Fruit fly (Drosophila melanogaster): ENCODE data around the gene RpS17.

The RpS17 gene

DNA sequence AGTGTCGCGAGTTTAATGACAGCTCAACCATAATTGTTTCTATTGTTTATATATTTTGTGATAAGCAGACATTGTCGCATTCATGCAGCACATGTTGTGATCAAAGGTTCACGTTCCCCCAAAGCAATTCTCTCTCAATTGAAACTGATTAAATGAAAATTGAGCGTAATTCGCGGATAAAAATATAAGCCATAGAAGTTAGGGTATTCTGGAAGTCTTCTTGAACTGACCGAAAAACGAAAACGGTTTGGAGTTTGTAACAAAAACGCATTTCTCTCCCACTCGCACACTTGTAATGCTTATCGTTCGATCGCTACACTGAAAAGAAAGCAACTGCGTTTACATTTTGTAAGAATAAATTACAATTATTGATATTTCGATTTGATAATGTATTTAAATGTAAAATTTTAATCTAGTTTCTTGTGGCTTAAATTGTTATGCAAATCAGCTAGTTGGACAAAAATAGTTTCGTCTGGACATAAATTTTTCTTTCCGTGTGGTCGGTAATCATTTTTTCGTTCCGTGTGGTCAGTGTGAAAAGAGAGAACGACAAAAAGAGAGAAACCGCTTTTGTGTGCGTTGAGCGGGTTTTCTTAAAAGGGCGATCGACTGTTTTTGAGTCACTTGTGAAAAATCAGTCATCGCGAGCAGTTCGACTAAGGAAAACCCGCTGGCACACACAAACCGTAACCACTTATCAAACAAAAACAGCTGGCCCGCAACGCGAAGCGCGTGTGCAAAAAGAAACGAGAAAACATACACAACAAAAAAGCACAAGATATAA lies 6.8 kb downstream of the RpS17 start, which contains the start of gene aay (continued):
- peak; percentile 99 for TF ChIP-seq lz (GFP tag; optimal IDR thresholded peaks at IDR 0.05)
- peak; percentile 99 for TF ChIP-seq net (GFP tag; optimal IDR thresholded peaks at IDR 0.05)
- TF ChIP-seq dac (GFP tag; optimal IDR thresholded peaks at IDR 0.05): peak; percentile 93
- peak; percentile 99 for TF ChIP-seq OdsH (GFP tag; optimal IDR thresholded peaks at IDR 0.05)
- TF ChIP-seq Blimp-1 (GFP tag; optimal IDR thresholded peaks at IDR 0.05): peak; percentile 96
- TF ChIP-seq CG6854 (GFP tag; optimal IDR thresholded peaks at IDR 0.05): peak; percentile 99
- TF ChIP-seq CG11762 (GFP tag; optimal IDR thresholded peaks at IDR 0.05; ENCODE audit: insufficient read depth): peak; percentile 98
- peak; percentile 99 for TF ChIP-seq Hr4 (GFP tag; optimal IDR thresholded peaks at IDR 0.05)
- TF ChIP-seq Hr38 (GFP tag; optimal IDR thresholded peaks at IDR 0.05): peak; percentile 21
- peak; percentile 99 for TF ChIP-seq Hr39 (GFP tag; optimal IDR thresholded peaks at IDR 0.05)
- peak; percentile 95 for TF ChIP-seq fd59A (GFP tag; optimal IDR thresholded peaks at IDR 0.05)
- peak; percentile 99 for TF ChIP-seq CG6792 (GFP tag; optimal IDR thresholded peaks at IDR 0.05)
- peak; percentile 100 for TF ChIP-seq Sox102F (GFP tag; optimal IDR thresholded peaks at IDR 0.05)
- peak; percentile 95 to 98 for TF ChIP-seq ss (GFP tag; optimal IDR thresholded peaks at IDR 0.05)
- peak; percentile 99 for TF ChIP-seq CG15336 (GFP tag; IDR thresholded peaks at IDR 0.05)
- TF ChIP-seq CG1621 (tag; optimal IDR thresholded peaks at IDR 0.05): peak; percentile 97
- TF ChIP-seq salr (GFP tag; optimal IDR thresholded peaks at IDR 0.05): peak; percentile 95 to 96
- peak; percentile 99 for TF ChIP-seq CG8119 (GFP tag; IDR thresholded peaks at IDR 0.05)
- TF ChIP-seq Smox (GFP tag; optimal IDR thresholded peaks at IDR 0.05): peak; percentile 99
- TF ChIP-seq CG8632 (GFP tag; optimal IDR thresholded peaks at IDR 0.05): peak; percentile 99
- TF ChIP-seq Eip75B (GFP tag; optimal IDR thresholded peaks at IDR 0.05): peak; percentile 99

- TF ChIP-seq Eip78C (GFP tag): peak; percentile 8
- TF ChIP-seq Gug (GFP tag; IDR thresholded peaks at IDR 0.05): no peak
These were observed 7.5 kb downstream of the RpS17 start for dm6 chr3L:9422135-9422534.

DNA sequence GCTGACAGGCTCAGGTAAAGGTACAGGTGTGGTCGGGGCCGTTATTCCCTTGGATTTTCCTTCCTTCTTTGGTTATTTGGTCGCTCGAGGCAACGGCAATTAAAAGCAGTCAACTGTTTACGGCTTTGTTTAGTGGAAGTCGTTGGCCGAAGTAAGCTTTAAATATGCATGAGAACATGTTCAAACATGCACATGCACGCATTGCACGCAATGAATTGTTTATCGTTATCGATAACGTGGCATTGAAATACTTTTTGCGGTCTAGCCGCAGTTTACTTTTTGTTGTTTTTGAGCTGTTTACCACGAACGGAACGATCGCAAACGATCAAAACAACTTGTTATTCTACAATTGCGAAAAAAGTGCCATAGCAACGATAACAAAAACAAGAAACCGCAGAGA lies 8.0 kb downstream of the RpS17 start:
- no peak for TF ChIP-seq CG32006 (GFP tag; optimal IDR thresholded peaks at IDR 0.05)
- peak in 1 of 2 experiments; percentile 52 for TF ChIP-seq ss (GFP tag; optimal IDR thresholded peaks at IDR 0.05)

dm6 chr3L:9420819-9421130 lies 8.8 kb downstream of the RpS17 start:
- TF ChIP-seq CG31627 (GFP tag; optimal IDR thresholded peaks at IDR 0.05) (no peak), CG1621 (tag; optimal IDR thresholded peaks at IDR 0.05) (no peak), CG8632 (GFP tag; optimal IDR thresholded peaks at IDR 0.05) (no peak), CG32006 (GFP tag; optimal IDR thresholded peaks at IDR 0.05) (no peak), fd85E (GFP tag; optimal IDR thresholded peaks at IDR 0.05) (no peak), net (GFP tag; optimal IDR thresholded peaks at IDR 0.05) (no peak), Hr38 (GFP tag; optimal IDR thresholded peaks at IDR 0.05) (no peak), cyc (GFP tag; optimal IDR thresholded peaks at IDR 0.05) (no peak), CG11902 (GFP tag; optimal IDR thresholded peaks at IDR 0.05) (no peak), spab (GFP tag; optimal IDR thresholded peaks at IDR 0.05) (no peak), Smox (GFP tag; optimal IDR thresholded peaks at IDR 0.05) (no peak), CG6808 (GFP tag; optimal IDR thresholded peaks at IDR 0.05) (no peak), Blimp-1 (GFP tag; optimal IDR thresholded peaks at IDR 0.05) (no peak), CG6854 (GFP tag; optimal IDR thresholded peaks at IDR 0.05) (no peak), fkh (GFP tag; optimal IDR thresholded peaks at IDR 0.05) (no peak)

DNA sequence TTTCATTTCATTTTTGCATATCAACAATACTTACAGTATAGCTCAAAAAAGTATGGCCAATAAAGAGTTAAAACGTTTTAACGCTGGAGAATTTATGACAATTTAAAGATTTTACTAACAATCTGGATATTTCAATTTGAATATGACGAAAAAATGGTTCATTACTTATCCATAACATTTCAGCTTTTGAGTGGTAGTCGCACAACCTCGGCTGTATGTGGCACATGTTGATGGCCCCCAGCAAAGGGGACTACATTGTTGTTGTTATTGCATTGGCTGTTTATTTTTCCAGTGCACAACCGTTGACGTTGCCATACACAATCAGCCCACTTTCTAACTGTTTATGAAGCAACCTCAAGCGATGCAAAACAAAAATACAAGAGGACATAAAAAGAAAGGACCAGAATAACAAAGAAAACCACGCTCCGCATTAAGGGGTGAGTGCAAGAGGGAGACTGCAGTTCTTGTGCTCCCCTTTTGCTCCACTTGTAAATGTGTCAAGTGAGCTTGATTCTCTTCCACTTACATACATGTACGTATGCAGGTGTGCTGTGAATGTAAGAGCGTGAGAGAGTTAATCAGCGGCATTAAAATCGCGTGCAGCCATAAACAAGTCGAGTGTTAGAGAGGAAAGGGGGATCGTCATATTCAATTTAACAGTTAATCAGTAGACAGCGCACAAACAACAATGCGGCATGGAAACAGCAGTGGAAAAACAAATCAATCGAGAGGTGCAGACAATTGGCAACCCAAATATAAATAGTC lies 9.4 kb downstream of the RpS17 start:
- TF ChIP-seq Eip75B (GFP tag; optimal IDR thresholded peaks at IDR 0.05): peak; percentile 99
- peak; percentile 96 for TF ChIP-seq achi (GFP tag; optimal IDR thresholded peaks at IDR 0.05)
- peak; percentile 84 for TF ChIP-seq Lpt (GFP tag; optimal IDR thresholded peaks at IDR 0.05)
- peak; percentile 98 for TF ChIP-seq Smox (GFP tag; optimal IDR thresholded peaks at IDR 0.05)
- peak; percentile 93 for TF ChIP-seq CG6808 (GFP tag; optimal IDR thresholded peaks at IDR 0.05)
- peak; percentile 99 for TF ChIP-seq esn (GFP tag; optimal IDR thresholded peaks at IDR 0.05)
- peak; percentile 95 for TF ChIP-seq fd59A (GFP tag; optimal IDR thresholded peaks at IDR 0.05)
- TF ChIP-seq salr (GFP tag; optimal IDR thresholded peaks at IDR 0.05): peak; percentile 91
- peak; percentile 97 for TF ChIP-seq CG31627 (GFP tag; optimal IDR thresholded peaks at IDR 0.05)
- TF ChIP-seq CG1621 (tag; optimal IDR thresholded peaks at IDR 0.05): peak; percentile 95
- peak; percentile 98 for TF ChIP-seq eg (GFP tag; IDR thresholded peaks at IDR 0.05)
- TF ChIP-seq CG6276 (GFP tag; optimal IDR thresholded peaks at IDR 0.05): peak; percentile 94
- peak; percentile 95 for TF ChIP-seq Ets21C (GFP tag; optimal IDR thresholded peaks at IDR 0.05)
- peak; percentile 97 for TF ChIP-seq CG8319 (GFP tag; optimal IDR thresholded peaks at IDR 0.05)
- TF ChIP-seq CG9139 (GFP tag; optimal IDR thresholded peaks at IDR 0.05): peak; percentile 94
- TF ChIP-seq dsx (GFP tag; optimal IDR thresholded peaks at IDR 0.05; ENCODE audit: poor library complexity, severe bottlenecking): peak; percentile 100
